Worm (Caenorhabditis elegans) whole organism, dauer: Measurements from ENCODE around the gene F55E10.1.
"Not testable (repeated sequence)": the region's sequence is repeated elsewhere in the genome, so short reads cannot be mapped to it uniquely, and the experiment has no call there.

ENCODE experiments used
- unc-62 ChIP-seq: sonication (generic microtip); optimal IDR thresholded peaks from 2 replicates; lab custom pipeline; 2017; ENCODE audit warnings: missing biosample characterization, missing genetic modification reagents, missing genetic modification characterization

Gene F55E10.1

DNA sequence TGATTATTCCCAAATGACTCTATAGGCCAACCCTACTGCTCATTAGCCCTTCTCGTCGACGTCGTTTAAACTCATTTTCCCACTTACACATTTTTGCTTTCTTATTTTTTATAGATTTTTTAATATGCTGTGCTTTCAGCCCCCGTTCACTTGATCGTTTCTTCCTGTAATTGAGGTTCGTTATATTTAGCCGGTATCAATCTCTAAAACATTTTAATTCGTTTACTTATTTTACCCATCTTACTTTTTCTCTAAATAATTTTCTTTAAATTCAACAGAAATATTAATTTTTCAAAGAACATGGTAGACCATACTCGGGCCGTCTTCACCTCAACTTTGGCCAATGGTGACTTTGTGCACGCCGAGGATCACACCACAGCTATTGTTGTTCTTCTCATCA lies at the start of gene F55E10.1:
Gene F55E10.1, plus strand, starts transcription at position 301 of the 400 bp plus-strand sequence.
- no peak for TF ChIP-seq unc-62 (GFP tag; lab: Kevin White, UChicago)

DNA sequence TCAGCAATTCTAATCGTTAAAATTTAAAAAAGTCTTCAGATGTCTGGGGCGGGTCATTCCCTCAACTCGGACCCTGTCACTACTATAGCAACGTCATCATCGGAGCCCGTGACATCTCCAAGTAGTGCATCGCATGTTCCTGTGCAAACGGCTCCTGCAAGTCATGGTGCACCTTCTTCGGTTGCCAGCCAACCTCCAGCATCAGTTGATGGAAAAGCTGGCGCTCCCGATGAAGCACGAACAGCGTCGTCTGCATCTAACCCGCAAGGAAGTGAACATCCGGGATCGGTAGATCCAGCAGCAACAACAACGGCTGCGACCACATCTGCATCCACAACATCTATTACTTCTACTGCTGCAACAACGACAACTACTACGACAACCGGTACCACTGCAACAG lies 47.2 kb upstream of the F55E10.1 start, which contains the start of gene R09F10.3:
Gene R09F10.3, plus strand, starts transcription at position 40 of the 400 bp plus-strand sequence.
- TF ChIP-seq unc-62 (GFP tag; lab: Kevin White, UChicago): no peak

DNA sequence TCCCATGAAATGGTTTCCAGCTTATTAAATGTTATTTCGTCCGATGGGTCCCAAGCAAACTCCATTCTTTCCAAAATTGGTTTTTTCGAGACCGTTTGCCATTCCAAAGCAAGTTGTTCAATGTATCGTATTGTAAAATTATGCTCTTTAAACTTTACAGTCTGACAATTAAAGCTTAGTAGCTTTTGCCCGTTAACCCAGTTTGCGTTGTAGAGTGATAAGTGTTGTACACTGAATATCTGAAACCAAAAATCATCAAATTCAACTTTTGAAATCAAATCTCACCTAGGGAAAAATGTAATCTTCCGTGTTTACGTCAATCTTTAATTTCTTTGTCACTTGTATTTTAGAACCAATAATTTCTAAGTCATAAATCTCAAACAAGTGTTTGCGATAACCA lies 44.4 kb upstream of the F55E10.1 start:
- TF ChIP-seq unc-62 (GFP tag; lab: Kevin White, UChicago): no peak

DNA sequence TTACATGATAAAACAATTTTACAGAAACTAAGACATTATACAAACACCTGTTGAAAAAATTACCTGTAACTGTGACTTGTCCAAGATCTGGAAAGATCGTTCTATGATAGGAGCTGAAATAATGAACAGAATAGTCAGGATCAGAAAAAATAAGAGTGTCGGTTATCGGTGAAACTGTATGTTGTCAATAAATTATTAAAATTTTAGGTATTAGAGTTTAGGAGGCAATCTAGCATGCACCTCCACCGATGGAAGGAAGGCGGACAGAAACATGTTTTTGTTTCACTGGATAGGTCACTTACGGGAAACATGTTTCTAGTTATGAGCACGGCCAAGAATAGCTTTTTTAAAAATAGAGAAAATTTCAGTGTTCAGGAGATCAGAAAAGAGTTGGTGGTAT lies 42.2 kb upstream of the F55E10.1 start, which contains the start of gene ced-13:
Gene ced-13, minus strand, starts transcription at position 101 of the 400 bp plus-strand sequence.
- no peak for TF ChIP-seq unc-62 (GFP tag; lab: Kevin White, UChicago)

DNA sequence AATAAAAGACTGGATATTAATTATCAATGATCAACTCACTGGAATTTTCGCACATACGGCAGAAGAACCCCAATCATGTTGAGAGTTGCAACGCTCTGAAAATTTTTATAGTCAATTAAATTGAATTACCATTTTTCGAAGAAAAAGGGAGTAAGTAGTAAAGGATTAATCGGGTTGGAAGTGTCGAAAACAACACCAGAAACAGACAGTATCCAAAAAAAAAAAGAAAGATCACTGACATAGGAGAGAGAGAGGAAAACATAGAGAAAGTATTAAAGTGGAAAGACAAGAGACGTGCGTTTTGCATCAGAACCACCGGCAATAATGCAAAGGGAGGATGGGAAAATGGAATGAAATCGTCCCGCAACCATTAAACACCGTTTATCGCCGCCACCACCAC lies 39.5 kb upstream of the F55E10.1 start, which contains the start of gene inx-5:
Gene inx-5, minus strand, starts transcription at position 101 of the 400 bp plus-strand sequence.
- no peak for TF ChIP-seq unc-62 (GFP tag; lab: Kevin White, UChicago)

DNA sequence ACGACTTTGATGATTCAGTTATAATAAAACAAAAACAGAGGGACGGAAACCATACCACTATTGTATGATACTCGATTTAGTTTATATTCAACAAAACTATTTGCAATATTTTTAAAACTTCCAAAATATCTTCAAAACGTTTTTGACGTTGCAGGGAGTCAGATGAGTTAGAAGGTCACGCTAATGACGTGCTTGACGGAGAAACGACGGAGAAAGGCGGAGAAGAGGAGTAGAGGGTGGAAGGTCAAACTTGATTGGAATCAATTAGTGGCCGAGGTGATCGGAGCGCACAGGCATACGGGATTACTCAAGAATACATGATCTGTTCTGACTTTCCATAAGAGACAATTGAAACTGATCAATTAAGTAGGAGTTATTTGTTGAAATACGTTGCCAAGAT lies 39.0 kb upstream of the F55E10.1 start:
- TF ChIP-seq unc-62 (GFP tag; lab: Kevin White, UChicago): no peak

DNA sequence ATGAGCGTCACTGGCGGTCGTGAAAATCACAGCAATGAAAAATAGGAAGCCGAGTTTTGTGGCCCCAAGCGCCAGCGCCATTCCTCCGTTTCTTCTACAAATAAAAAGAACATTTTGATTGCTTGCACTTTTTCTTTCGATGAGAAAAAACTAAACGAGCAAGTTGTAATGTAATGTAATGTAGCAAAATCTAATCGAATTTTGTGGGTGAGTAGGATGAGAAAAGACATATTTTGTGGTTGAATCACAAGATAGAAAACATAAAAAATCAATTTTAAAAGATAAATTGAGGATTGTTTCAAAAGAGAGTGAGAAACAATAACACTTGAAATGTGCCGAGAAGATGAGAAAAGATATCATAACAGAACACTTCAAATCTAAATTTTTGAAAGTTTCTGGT lies 34.2 kb upstream of the F55E10.1 start, which contains the start of gene R09F10.5:
Gene R09F10.5, minus strand, starts transcription at position 101 of the 400 bp plus-strand sequence.
- TF ChIP-seq unc-62 (GFP tag; lab: Kevin White, UChicago): no peak

DNA sequence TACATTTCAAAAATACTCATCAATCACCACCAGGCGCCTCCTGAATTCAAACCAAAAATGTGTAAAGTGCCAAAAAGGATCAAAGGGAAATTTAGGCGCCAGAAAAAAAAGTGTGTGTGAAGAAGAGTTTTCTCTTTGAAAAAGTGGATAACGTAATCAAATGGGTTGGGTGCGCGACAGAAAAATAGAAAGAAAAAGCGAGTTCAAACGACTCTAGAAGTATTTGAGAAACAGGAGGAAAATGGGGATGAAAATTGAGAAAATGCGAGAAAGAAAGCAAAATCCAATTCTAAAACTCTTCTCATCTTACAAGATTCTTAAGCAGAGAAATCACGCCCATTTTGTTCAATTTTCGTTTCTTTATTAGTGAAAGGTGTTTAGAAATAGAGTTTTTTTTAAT lies 33.3 kb upstream of the F55E10.1 start:
- TF ChIP-seq unc-62 (GFP tag; lab: Kevin White, UChicago): no peak

DNA sequence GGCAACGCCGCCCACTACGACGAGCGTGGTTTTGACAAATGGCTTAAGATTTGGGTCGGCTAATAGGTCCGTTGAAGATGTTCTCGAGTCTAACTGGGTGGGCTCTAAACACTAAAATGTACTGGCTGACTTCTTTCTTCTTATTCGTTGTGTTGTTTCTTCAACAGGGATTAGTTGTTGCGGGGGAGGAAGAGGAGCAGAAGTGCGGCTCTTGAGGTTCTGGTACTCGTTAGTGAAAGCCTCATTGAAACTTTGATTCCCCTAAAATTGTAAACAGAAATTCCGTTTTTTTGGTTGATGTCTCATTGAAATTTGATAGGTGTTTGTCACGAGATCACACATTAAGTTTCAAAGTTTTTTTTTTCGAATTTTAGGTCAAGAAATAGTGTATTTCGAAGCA lies 31.0 kb upstream of the F55E10.1 start:
- no peak for TF ChIP-seq unc-62 (GFP tag; lab: Kevin White, UChicago)

DNA sequence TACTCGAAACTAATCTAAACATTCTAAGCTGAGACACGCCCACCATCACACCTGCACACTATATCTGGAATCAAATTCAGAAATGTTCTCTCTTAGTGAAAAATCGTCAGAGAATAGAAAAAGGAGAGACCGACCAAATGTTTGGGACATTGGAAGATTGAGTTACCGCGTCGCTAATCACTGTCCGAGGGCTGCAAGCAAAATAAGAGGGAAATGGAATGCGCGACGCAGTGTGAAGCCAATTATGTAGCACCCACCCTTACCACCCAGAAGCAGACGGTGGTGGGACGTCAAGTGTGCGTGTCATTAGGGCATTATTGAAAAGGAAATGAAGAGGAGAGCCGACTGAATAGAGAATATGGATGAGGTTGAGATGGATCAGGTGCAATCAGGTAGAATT lies 30.2 kb upstream of the F55E10.1 start:
- TF ChIP-seq unc-62 (GFP tag; lab: Kevin White, UChicago): no peak

DNA sequence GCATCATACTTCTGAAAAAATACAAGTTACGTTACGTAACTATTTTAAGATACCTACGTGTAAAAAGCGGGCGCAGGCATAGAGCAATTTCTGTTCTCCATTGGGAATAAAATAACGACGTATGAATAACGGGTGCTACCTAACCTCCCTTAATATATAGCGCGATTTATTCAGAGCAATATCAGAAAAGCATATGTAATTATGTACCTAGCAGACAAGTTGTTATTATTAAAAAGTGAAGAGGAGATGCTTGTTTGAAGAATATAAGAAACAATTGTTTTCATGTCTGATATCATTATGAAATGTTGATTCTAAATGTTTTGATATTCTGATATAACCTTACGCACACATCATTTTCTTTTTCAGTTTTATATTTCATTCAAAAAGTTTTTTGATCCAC lies 22.8 kb upstream of the F55E10.1 start, which contains the start of gene srh-11:
Gene srh-11, minus strand, starts transcription at position 101 of the 400 bp plus-strand sequence.
- no peak for TF ChIP-seq unc-62 (GFP tag; lab: Kevin White, UChicago)

DNA sequence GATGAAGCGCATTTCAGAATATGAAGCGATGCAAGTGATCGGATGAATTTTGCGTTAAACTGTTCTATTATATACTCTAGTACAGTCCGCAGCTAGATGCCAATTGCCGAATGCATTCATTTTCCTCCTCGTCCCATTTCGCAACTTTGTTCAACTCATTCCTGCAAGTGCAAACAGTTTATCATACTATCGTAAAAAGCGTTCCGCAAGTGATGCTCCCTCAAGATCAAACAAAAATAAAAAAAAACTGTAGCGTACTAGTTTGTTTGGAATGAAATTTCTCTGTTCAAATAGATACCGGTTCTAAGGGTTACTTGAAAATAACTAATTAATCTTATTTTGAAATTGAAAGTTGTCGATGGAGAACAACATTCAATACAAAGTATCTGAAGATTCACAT lies 20.9 kb upstream of the F55E10.1 start, which contains the start of gene pqn-57:
Gene pqn-57, minus strand, starts transcription at position 101 of the 400 bp plus-strand sequence.
- TF ChIP-seq unc-62 (GFP tag; lab: Kevin White, UChicago): no peak

DNA sequence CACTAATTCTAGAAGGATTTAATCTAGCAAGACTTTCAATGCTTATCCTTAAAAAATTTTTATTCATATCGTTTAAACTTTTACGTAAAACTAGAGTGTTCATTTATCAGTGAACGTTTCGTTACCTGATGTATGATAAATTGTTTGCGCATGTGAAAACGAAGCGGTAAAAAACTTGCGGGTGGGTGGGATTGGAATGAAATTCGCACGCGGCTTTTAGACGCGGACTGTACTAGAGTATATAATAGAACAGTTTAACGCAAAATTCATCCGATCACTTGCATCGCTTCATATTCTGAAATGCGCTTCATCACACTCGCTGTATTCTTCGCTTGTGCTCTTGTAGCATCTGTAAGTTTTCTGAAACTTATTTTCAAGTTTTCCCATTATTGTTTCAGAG lies 20.0 kb upstream of the F55E10.1 start, which contains the start of gene abu-9:
Gene abu-9, plus strand, starts transcription at position 301 of the 400 bp plus-strand sequence.
- not testable (repeated sequence) for TF ChIP-seq unc-62 (GFP tag; lab: Kevin White, UChicago)

DNA sequence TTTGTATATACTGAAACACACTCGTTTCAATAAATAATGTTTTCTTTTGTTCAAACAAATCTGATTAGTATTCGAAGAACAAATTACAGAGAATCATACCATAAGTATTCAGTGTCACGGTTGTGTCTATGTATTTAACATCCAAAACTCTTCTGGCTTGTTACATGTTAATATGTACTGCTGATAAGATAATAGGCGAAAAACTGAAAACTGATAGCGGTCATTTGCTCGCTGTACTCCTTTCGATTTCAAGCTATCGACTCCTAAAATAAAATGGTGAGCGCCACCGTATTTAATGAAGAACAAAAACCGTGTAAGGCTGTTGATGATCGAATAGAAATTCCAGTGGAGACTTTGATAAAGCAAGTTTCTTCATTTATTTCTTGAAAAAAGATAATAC lies 18.4 kb upstream of the F55E10.1 start, which contains the start of gene R09F10.1:
Gene R09F10.1, plus strand, starts transcription at position 222 of the 400 bp plus-strand sequence.
- TF ChIP-seq unc-62 (GFP tag; lab: Kevin White, UChicago): no peak

DNA sequence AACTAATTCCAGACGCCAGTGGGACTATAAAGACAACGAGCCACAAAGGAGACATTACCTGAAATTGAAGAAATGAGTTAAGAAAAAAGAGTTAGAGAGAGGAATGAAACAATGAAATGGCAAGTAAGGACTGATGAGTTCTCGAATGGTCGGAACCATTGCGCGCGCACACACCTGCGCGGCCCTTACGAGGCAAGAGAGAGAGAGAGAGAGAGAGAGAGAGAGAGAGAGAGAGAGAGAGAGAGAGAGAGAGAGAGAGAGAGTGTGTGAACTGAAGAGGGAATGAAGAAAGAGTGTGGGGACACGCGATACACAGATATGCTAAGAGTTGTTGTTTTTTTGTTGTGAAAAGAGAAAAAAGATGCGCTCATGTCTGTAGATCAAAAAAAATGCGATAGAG lies 15.4 kb upstream of the F55E10.1 start, which contains the start of gene R09F10.8:
Gene R09F10.8, minus strand, starts transcription at position 58 of the 400 bp plus-strand sequence.
- no peak for TF ChIP-seq unc-62 (GFP tag; lab: Kevin White, UChicago)

DNA sequence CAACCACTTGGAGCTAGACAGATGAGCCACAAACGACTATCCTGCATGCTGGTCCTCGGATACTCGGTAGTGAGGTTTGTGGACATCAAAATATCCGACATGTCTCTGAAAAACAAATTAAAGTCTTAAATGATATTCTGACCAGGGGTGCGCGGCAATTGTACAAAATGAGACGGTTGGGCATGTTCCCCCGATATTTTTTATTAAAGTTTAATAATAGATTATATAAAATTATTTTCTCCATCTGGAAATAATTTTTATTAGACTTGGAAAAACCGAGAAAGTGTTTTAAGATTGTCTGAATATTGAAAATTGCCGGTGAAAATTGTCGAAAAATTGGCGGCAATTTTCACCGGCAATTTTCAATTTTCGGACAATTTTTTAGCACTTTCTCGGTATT lies 14.0 kb upstream of the F55E10.1 start, which contains the start of gene F55E10.4:
Gene F55E10.4, minus strand, starts transcription at position 101 of the 400 bp plus-strand sequence.
- TF ChIP-seq unc-62 (GFP tag; lab: Kevin White, UChicago): no peak

DNA sequence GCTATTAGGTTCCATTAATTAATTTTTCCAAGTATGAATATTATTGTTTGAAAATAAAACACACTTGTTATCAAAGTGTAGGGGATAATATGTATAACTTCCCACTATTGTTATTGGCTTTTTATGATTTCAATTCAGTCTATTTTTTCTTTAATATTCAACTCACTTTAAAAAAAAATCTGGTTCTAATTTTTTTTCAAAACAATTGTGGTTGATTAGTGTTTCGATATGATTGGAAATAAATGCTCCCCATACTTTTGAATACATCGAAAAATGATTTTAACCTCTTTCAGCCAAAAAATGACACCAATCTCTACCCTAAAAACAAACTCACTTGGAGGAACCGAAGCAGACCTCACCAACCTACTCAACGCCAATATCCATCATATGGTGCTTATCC lies 1.4 kb upstream of the F55E10.1 start, which contains the start of gene F55E10.2:
Gene F55E10.2, plus strand, starts transcription at position 301 of the 400 bp plus-strand sequence.
- no peak for TF ChIP-seq unc-62 (GFP tag; lab: Kevin White, UChicago)
